Worm (Caenorhabditis elegans): ENCODE data around the gene T01B7.5.

T01B7.5 gene

ce11 chrII:8761739-8762138 is 45.1 kb downstream of the T01B7.5 start:
- TF ChIP-seq nhr-28 (tag; optimal IDR thresholded peaks at IDR 0.05) (peak; percentile 19), hlh-30 (tag; optimal IDR thresholded peaks at IDR 0.05; ENCODE audit: insufficient read depth) (no peak), ctbp-1 (GFP tag; IDR thresholded peaks at IDR 0.05) (no peak), daf-16 (GFP tag; optimal IDR thresholded peaks at IDR 0.05) (no peak), daf-16 (tag; optimal IDR thresholded peaks at IDR 0.05) (no peak), pqm-1 (tag; optimal IDR thresholded peaks at IDR 0.05) (peak; percentile 44), dmd-6 (GFP tag; IDR thresholded peaks at IDR 0.05) (0 out of 2 replicates have a peak, but pooled peaks have one; percentile 15)

- no peak for TF ChIP-seq zag-1 (tag; optimal IDR thresholded peaks at IDR 0.05)
- no peak for TF ChIP-seq Y105C5A.15 (GFP tag; IDR thresholded peaks at IDR 0.05)
- TF ChIP-seq aha-1 (tag), result peak; percentile 68
- TF ChIP-seq nhr-28 (tag; optimal IDR thresholded peaks at IDR 0.05), result peak; percentile 56
These were observed 46.7 kb downstream of the T01B7.5 start for ce11 chrII:8763367-8763766.

- TF ChIP-seq mxl-2 (GFP tag; conservative IDR thresholded peaks at IDR 0.05), result no peak
- no peak for TF ChIP-seq lin-15B (tag; optimal IDR thresholded peaks at IDR 0.05)
- TF ChIP-seq aha-1 (tag), result peak; percentile 8
- peak in 1 of 2 experiments; percentile 13 for TF ChIP-seq unc-62 (GFP tag; optimal IDR thresholded peaks at IDR 0.05 in 1 of 2)
- no peak for TF ChIP-seq unc-62 (tag; optimal IDR thresholded peaks at IDR 0.05)
- TF ChIP-seq snpc-1.2 (GFP tag; IDR thresholded peaks at IDR 0.05), result no peak
- no peak for TF ChIP-seq D1046.2 (GFP tag; IDR thresholded peaks at IDR 0.05)
- no peak for TF ChIP-seq daf-16 (GFP tag; optimal IDR thresholded peaks at IDR 0.05)
- no peak for TF ChIP-seq daf-16 (tag; optimal IDR thresholded peaks at IDR 0.05)
- TF ChIP-seq ceh-44 (GFP tag; IDR thresholded peaks at IDR 0.05), result no peak
- peak; percentile 35 for TF ChIP-seq hlh-30 (tag; optimal IDR thresholded peaks at IDR 0.05; ENCODE audit: insufficient read depth)
- no peak for TF ChIP-seq madf-9 (GFP tag; conservative IDR thresholded peaks at IDR 0.05)
- no peak for TF ChIP-seq F49E8.2 (tag; optimal IDR thresholded peaks at IDR 0.05; ENCODE audit: borderline replicate concordance)
These were observed 47.7 kb downstream of the T01B7.5 start for ce11 chrII:8764332-8764731.

ce11 chrII:8765131-8765530 is 48.5 kb downstream of the T01B7.5 start:
- peak; percentile 87 for TF ChIP-seq nhr-28 (tag; optimal IDR thresholded peaks at IDR 0.05)
- no peak for TF ChIP-seq lin-15B (tag; optimal IDR thresholded peaks at IDR 0.05)
- peak; percentile 68 for TF ChIP-seq nhr-48 (tag; optimal IDR thresholded peaks at IDR 0.05)
- peak; percentile 72 for TF ChIP-seq hlh-30 (tag; optimal IDR thresholded peaks at IDR 0.05; ENCODE audit: insufficient read depth)
- peak; percentile 70 for TF ChIP-seq aha-1 (tag)
- no peak for TF ChIP-seq F37D6.2 (tag; optimal IDR thresholded peaks at IDR 0.05)
- peak; percentile 59 for TF ChIP-seq hlh-11 (tag; optimal IDR thresholded peaks at IDR 0.05)
- TF ChIP-seq tag-97 (GFP tag; IDR thresholded peaks at IDR 0.05), result no peak
- no peak for TF ChIP-seq duxl-1 (tag; optimal IDR thresholded peaks at IDR 0.05; ENCODE audit: poor library complexity)
- peak; percentile 30 for TF ChIP-seq nhr-25 (tag; optimal IDR thresholded peaks at IDR 0.05; ENCODE audit: borderline replicate concordance, insufficient read depth)
- peak; percentile 31 for TF ChIP-seq dve-1 (tag; optimal IDR thresholded peaks at IDR 0.05; ENCODE audit: insufficient read depth)
- no peak for TF ChIP-seq dmd-9 (GFP tag; IDR thresholded peaks at IDR 0.05)
- peak; percentile 58; the same call in 1 of the 2 replicates for TF ChIP-seq tra-1 (GFP tag; IDR thresholded peaks at IDR 0.05)
- TF ChIP-seq Y105C5A.15 (GFP tag; IDR thresholded peaks at IDR 0.05), result no peak
- no peak for TF ChIP-seq snpc-4 (tag; optimal IDR thresholded peaks at IDR 0.05)
- peak; percentile 27 for TF ChIP-seq gei-8 (GFP tag; optimal IDR thresholded peaks at IDR 0.05)
- TF ChIP-seq mdl-1 (tag; optimal IDR thresholded peaks at IDR 0.05), result peak; percentile 55 to 94
- TF ChIP-seq dmd-6 (GFP tag; IDR thresholded peaks at IDR 0.05), result peak; percentile 75
- no peak for TF ChIP-seq D1046.2 (GFP tag; IDR thresholded peaks at IDR 0.05)
- peak; percentile 95 for TF ChIP-seq mxl-3 (GFP tag; optimal IDR thresholded peaks at IDR 0.05)
- no peak for TF ChIP-seq ceh-44 (GFP tag; IDR thresholded peaks at IDR 0.05)
- TF ChIP-seq lin-13 (GFP tag; optimal IDR thresholded peaks at IDR 0.05), result no peak
- TF ChIP-seq nhr-42 (GFP tag; IDR thresholded peaks at IDR 0.05), result no peak
- no peak for TF ChIP-seq ztf-11 (tag; optimal IDR thresholded peaks at IDR 0.05)
